Worm (Caenorhabditis elegans) whole organism, young adult: ENCODE data around the gene C08D8.1.

Experiments used
- F33H1.4 ChIP-seq: fragments of 200-800 bp; sonication (Bioruptor generic); IDR thresholded peaks from 2 replicates; pipeline ENCODE4 v1.3.6; 2022; ENCODE audit warnings: missing genetic modification reagents, missing genetic modification characterization, missing compliant biosample characterization
- aptf-3 ChIP-seq: fragments of 200-800 bp; sonication (Bioruptor generic); IDR thresholded peaks from 2 replicates; pipeline ENCODE4 v1.3.6; 2022; ENCODE audit warnings: missing genetic modification characterization, missing compliant biosample characterization
- cebp-1 ChIP-seq, 2 experiments: fragments of 200-800 bp in 1 of 2; sonication (Bioruptor generic) in 1 of 2; sonication (generic microtip) in 1 of 2; IDR thresholded peaks in 1 of 2; optimal IDR thresholded peaks in 1 of 2; 2 replicates each; pipeline versions ENCODE4 v1.3.6 to Lab custom; 2017 to 2022; ENCODE audit warnings: missing compliant biosample characterization in 2 of 2, missing genetic modification characterization in 2 of 2, mild to moderate bottlenecking in 1 of 2, missing genetic modification reagents in 1 of 2, moderate library complexity in 1 of 2
- lin-35 ChIP-seq, 3 experiments: fragments of 150-350 bp in 2 of 3; sonication (generic microtip) in 1 of 3; optimal IDR thresholded peaks; 2 replicates each; lab custom pipeline; 2014 to 2018; ENCODE audit warnings: missing biosample characterization in 3 of 3, missing genetic modification characterization in 3 of 3, missing genetic modification reagents in 3 of 3
- nfya-1 ChIP-seq: sonication (generic microtip); optimal IDR thresholded peaks from 2 replicates; lab custom pipeline; 2017; ENCODE audit warnings: antibody characterized with exemption, missing compliant biosample characterization, missing genetic modification characterization, borderline replicate concordance; ENCODE audit not compliant: insufficient read depth
- snpc-4 ChIP-seq, 5 experiments: fragments of 150-350 bp in 1 of 5; sonication (generic microtip) in 4 of 5; optimal IDR thresholded peaks; 2 replicates each; lab custom pipeline; 2014 to 2018; ENCODE audit warnings: missing genetic modification characterization in 5 of 5, missing biosample characterization in 3 of 5, antibody characterized with exemption in 2 of 5, mild to moderate bottlenecking in 2 of 5, missing compliant biosample characterization in 2 of 5, missing genotype in 2 of 5, moderate library complexity in 2 of 5, missing genetic modification reagents in 1 of 5
- sptf-2 ChIP-seq: fragments of 200-800 bp; sonication (Bioruptor generic); optimal IDR thresholded peaks from 2 replicates; lab custom pipeline; 2018; ENCODE audit warnings: mild to moderate bottlenecking, missing genetic modification characterization, missing compliant biosample characterization

ce11 chrV:8299191-8299854 is 46.2 kb upstream of the C08D8.1 start, which contains the start of gene W02D7.5:
- no peak for TF ChIP-seq lin-35 (GFP tag; optimal IDR thresholded peaks at IDR 0.05; lab: Kevin White, UChicago)
- no peak for TF ChIP-seq sptf-2 (GFP tag; lab: Kevin White, UChicago)
- no peak for TF ChIP-seq snpc-4 (GFP tag; optimal IDR thresholded peaks at IDR 0.05; lab: Kevin White, UChicago)
- TF ChIP-seq snpc-4 (tag; optimal IDR thresholded peaks at IDR 0.05; lab: Kevin White, UChicago) = no peak
- no peak for TF ChIP-seq cebp-1 (GFP tag; IDR thresholded peaks at IDR 0.05; lab: Robert Waterston, UW)
- no peak for TF ChIP-seq cebp-1 (tag; optimal IDR thresholded peaks at IDR 0.05; lab: Kevin White, UChicago)
- TF ChIP-seq nfya-1 (tag; lab: Kevin White, UChicago) = no peak
- no peak for TF ChIP-seq aptf-3 (GFP tag; lab: Robert Waterston, UW)
- no peak for TF ChIP-seq F33H1.4 (GFP tag; lab: Robert Waterston, UW)
